Worm (Caenorhabditis elegans) whole organism, L4 larva: ENCODE measurements around the gene nas-11.
A peak's percentile ranks its signal among the peaks of the same experiment; 100 is the strongest.

ENCODE experiments used
- F26F4.8 ChIP-seq: fragments of 200-800 bp; sonication (Bioruptor generic); conservative IDR thresholded peaks from 2 replicates; pipeline ENCODE4 v1.3.6; 2022; ENCODE audit warnings: missing genetic modification characterization, missing compliant biosample characterization
- ZK546.5 ChIP-seq, 2 experiments: sonication (generic microtip); optimal IDR thresholded peaks; 2 replicates each; lab custom pipeline; 2017; ENCODE audit warnings: missing biosample characterization in 2 of 2, missing genetic modification characterization in 2 of 2
- ceh-28 ChIP-seq: fragments of 150-350 bp; optimal IDR thresholded peaks from 2 replicates; lab custom pipeline; 2014; ENCODE audit warnings: missing biosample characterization, missing genetic modification reagents, missing genetic modification characterization
- ceh-82 ChIP-seq: sonication (generic microtip); optimal IDR thresholded peaks from 2 replicates; lab custom pipeline; 2017; ENCODE audit warnings: missing biosample characterization, missing genetic modification characterization
- dve-1 ChIP-seq: sonication (generic microtip); optimal IDR thresholded peaks from 2 replicates; lab custom pipeline; 2017; ENCODE audit warnings: antibody characterized with exemption, mild to moderate bottlenecking, missing genetic modification characterization, missing compliant biosample characterization; ENCODE audit not compliant: insufficient read depth
- lin-15B ChIP-seq: fragments of 150-350 bp; sonication (generic microtip); optimal IDR thresholded peaks from 3 replicates; lab custom pipeline; 2014; ENCODE audit warnings: missing biosample characterization, missing genetic modification characterization
- lin-39 ChIP-seq: fragments of 150-350 bp; optimal IDR thresholded peaks from 2 replicates; lab custom pipeline; 2014; ENCODE audit warnings: missing biosample characterization, missing genetic modification reagents, missing genetic modification characterization
- mxl-3 ChIP-seq: fragments of 200-800 bp; sonication (Bioruptor generic); optimal IDR thresholded peaks from 2 replicates; lab custom pipeline; 2018; ENCODE audit warnings: mild to moderate bottlenecking, missing genetic modification characterization, missing compliant biosample characterization
- nhr-10 ChIP-seq: fragments of 150-350 bp; optimal IDR thresholded peaks from 2 replicates; lab custom pipeline; 2014; ENCODE audit warnings: missing biosample characterization, missing genetic modification characterization
- nhr-237 ChIP-seq: sonication (generic microtip); optimal IDR thresholded peaks from 2 replicates; lab custom pipeline; 2017; ENCODE audit warnings: missing biosample characterization, missing genetic modification characterization
- skn-1 ChIP-seq: fragments of 150-350 bp; optimal IDR thresholded peaks from 2 replicates; lab custom pipeline; 2014; ENCODE audit warnings: missing biosample characterization, missing genetic modification characterization
- snpc-1.2 ChIP-seq: fragments of 200-800 bp; sonication (Bioruptor generic); IDR thresholded peaks from 2 replicates; pipeline ENCODE4 v1.3.6; 2022; ENCODE audit warnings: missing genetic modification reagents, missing genetic modification characterization, missing compliant biosample characterization
- ztf-11 ChIP-seq: fragments of 150-350 bp; optimal IDR thresholded peaks from 2 replicates; lab custom pipeline; 2014; ENCODE audit warnings: missing biosample characterization, missing genetic modification characterization

ce11 chrX:6743853-6744346 is 30.5 kb downstream of the nas-11 start:
- TF ChIP-seq ZK546.5 (tag; optimal IDR thresholded peaks at IDR 0.05; lab: Kevin White, UChicago) (no peak), ceh-82 (tag; lab: Kevin White, UChicago) (no peak), lin-15B (no peak), nhr-237 (tag; lab: Kevin White, UChicago) (peak; percentile 51), ceh-28 (no peak), F26F4.8 (GFP tag; lab: Robert Waterston, UW) (no peak), ztf-11 (tag; lab: Kevin White, UChicago) (no peak), dve-1 (tag; lab: Kevin White, UChicago) (peak; percentile 98), snpc-1.2 (GFP tag; lab: Robert Waterston, UW) (no peak), nhr-10 (peak; percentile 83), mxl-3 (peak; percentile 98), skn-1 (no peak), lin-39 (tag; lab: Kevin White, UChicago) (no peak)
